Worm (Caenorhabditis elegans): ENCODE results near the gene dnj-14.

dnj-14 gene

ce11 chrX:4660268-4660880 lies 51.2 kb downstream of the dnj-14 start, which contains the start of gene nhr-45 (continued):
- TF ChIP-seq lin-38 (GFP tag; IDR thresholded peaks at IDR 0.05) (no peak), nhr-48 (tag; optimal IDR thresholded peaks at IDR 0.05) (no peak), pqm-1 (tag; optimal IDR thresholded peaks at IDR 0.05) (peak; percentile 26), aha-1 (tag) (no peak), nhr-28 (tag; optimal IDR thresholded peaks at IDR 0.05) (peak; percentile 25), lin-29 (GFP tag; IDR thresholded peaks at IDR 0.05) (no peak), R02D3.7 (tag; optimal IDR thresholded peaks at IDR 0.05) (no peak), daf-16 (GFP tag; optimal IDR thresholded peaks at IDR 0.05) (no peak), daf-16 (tag; optimal IDR thresholded peaks at IDR 0.05) (no peak), lin-39 (tag; optimal IDR thresholded peaks at IDR 0.05) (no peak), tra-1 (GFP tag; IDR thresholded peaks at IDR 0.05) (no peak), nhr-11 (tag; optimal IDR thresholded peaks at IDR 0.05) (no peak), ceh-62 (tag; optimal IDR thresholded peaks at IDR 0.05) (no peak), vab-7 (GFP tag; IDR thresholded peaks at IDR 0.05) (no peak)

Measured in whole organism, L4 larva.